Worm (Caenorhabditis elegans) whole organism, L1 larva: ENCODE data around the gene F08G2.8.
A peak's percentile ranks its signal among the peaks of the same experiment; 100 is the strongest.

Experiments used
- dpl-1 ChIP-seq, 3 experiments: fragments of 150-350 bp in 2 of 3; sonication (generic microtip) in 1 of 3; optimal IDR thresholded peaks; 2 replicates each; lab custom pipeline; 2014 to 2017; ENCODE audit warnings: missing biosample characterization in 3 of 3, missing genetic modification characterization in 3 of 3, missing genetic modification reagents in 3 of 3
- efl-1 ChIP-seq, 4 experiments: fragments of 150-350 bp; optimal IDR thresholded peaks in 3 of 4; peaks in 1 of 4; 1 replicate in 1 of 4; 2 replicates in 3 of 4; lab custom pipeline; 2014; ENCODE audit warnings: missing biosample characterization in 2 of 4, missing genetic modification characterization in 2 of 4, missing genetic modification reagents in 2 of 4
- mep-1 ChIP-seq: fragments of 150-350 bp; optimal IDR thresholded peaks from 2 replicates; lab custom pipeline; 2014; ENCODE audit warnings: missing biosample characterization, missing genetic modification characterization
- nhr-11 ChIP-seq: fragments of 150-350 bp; optimal IDR thresholded peaks from 2 replicates; lab custom pipeline; 2014; ENCODE audit warnings: missing biosample characterization, missing genetic modification characterization
- nhr-237 ChIP-seq: fragments of 150-350 bp; optimal IDR thresholded peaks from 2 replicates; lab custom pipeline; 2014; ENCODE audit warnings: missing biosample characterization, missing genetic modification characterization
- rnt-1 ChIP-seq: sonication (generic microtip); optimal IDR thresholded peaks from 2 replicates; lab custom pipeline; 2016; ENCODE audit warnings: mild to moderate bottlenecking, missing genetic modification characterization, moderate library complexity, missing compliant biosample characterization
- unc-62 ChIP-seq: fragments of 150-350 bp; optimal IDR thresholded peaks from 2 replicates; lab custom pipeline; 2014; ENCODE audit warnings: missing biosample characterization, missing genetic modification reagents, missing genetic modification characterization

ce11 chrII:13830255-13830654 lies 21.8 kb upstream of the F08G2.8 start, which contains the start of gene F08G2.4:
- no peak for TF ChIP-seq dpl-1 (GFP tag; optimal IDR thresholded peaks at IDR 0.05; lab: Kevin White, UChicago)
- TF ChIP-seq mep-1 (tag; lab: Kevin White, UChicago), result no peak
- TF ChIP-seq unc-62, result no peak
- no peak for TF ChIP-seq rnt-1 (tag; lab: Kevin White, UChicago)
- no peak for TF ChIP-seq nhr-11 (tag; lab: Kevin White, UChicago)
- no peak for TF ChIP-seq nhr-237 (tag; lab: Kevin White, UChicago)
- no peak for TF ChIP-seq efl-1 (optimal IDR thresholded peaks at IDR 0.05; lab: Kevin White, UChicago)
- TF ChIP-seq efl-1 (GFP tag; optimal IDR thresholded peaks at IDR 0.05 in 1 of 2; lab: Kevin White, UChicago), result peak in 1 of 2 experiments; percentile 74
